Fruit fly (Drosophila melanogaster) whole organism: ENCODE results near the gene CG7370.

Experiments used
- CG8478 ChIP-seq: fragments of >200 bp; optimal IDR thresholded peaks from 2 replicates; lab custom pipeline; 2018; ENCODE audit warnings: inconsistent platforms
- Dll ChIP-seq: fragments of >200 bp; optimal IDR thresholded peaks from 2 replicates; lab custom pipeline; 2017
- EcR ChIP-seq, 2 experiments: fragments of >200 bp; optimal IDR thresholded peaks; 2 replicates each; lab custom pipeline; 2017; ENCODE audit warnings: missing biosample characterization in 2 of 2, missing genetic modification characterization in 2 of 2, missing genetic modification reagents in 2 of 2
- pan ChIP-seq: fragments of >200 bp; optimal IDR thresholded peaks from 2 replicates; lab custom pipeline; 2017
- psq ChIP-seq: fragments of >200 bp; optimal IDR thresholded peaks from 2 replicates; lab custom pipeline; 2017

dm6 chr3L:21744169-21744568 is 25.4 kb upstream of the CG7370 start, which contains the start of gene CG14565:
- no peak for TF ChIP-seq psq
- no peak for TF ChIP-seq EcR (GFP tag; optimal IDR thresholded peaks at IDR 0.05; lab: Kevin White, UChicago)
- TF ChIP-seq CG8478 (lab: Kevin White, UChicago), result no peak
- no peak for TF ChIP-seq Dll
- no peak for TF ChIP-seq pan
